Fruit fly (Drosophila melanogaster): Measurements from ENCODE around the gene CycD.

DNA sequence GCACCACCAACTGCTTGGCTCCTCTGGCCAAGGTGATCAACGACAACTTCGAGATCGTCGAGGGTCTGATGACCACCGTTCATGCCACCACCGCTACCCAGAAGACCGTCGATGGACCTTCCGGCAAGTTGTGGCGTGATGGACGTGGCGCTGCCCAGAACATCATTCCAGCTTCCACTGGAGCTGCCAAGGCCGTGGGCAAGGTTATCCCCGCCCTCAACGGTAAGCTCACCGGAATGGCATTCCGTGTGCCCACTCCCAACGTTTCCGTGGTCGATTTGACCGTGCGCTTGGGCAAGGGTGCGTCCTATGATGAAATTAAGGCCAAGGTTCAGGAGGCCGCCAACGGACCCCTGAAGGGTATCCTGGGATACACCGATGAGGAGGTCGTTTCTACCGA is 40.7 kb downstream of the CycD start:
- no peak for TF ChIP-seq CG6854 (GFP tag; optimal IDR thresholded peaks at IDR 0.05)
- no peak for TF ChIP-seq ssp (GFP tag; IDR thresholded peaks at IDR 0.05)
- no peak for TF ChIP-seq Bdp1 (GFP tag; optimal IDR thresholded peaks at IDR 0.05)
- no peak for TF ChIP-seq CG1602 (GFP tag; optimal IDR thresholded peaks at IDR 0.05)
- no peak for TF ChIP-seq E2f2 (GFP tag; IDR thresholded peaks at IDR 0.05)
- TF ChIP-seq sim (GFP tag; IDR thresholded peaks at IDR 0.05) = no peak
- no peak for TF ChIP-seq slbo (GFP tag; IDR thresholded peaks at IDR 0.05)
- no peak for TF ChIP-seq insv (GFP tag; optimal IDR thresholded peaks at IDR 0.05)
- TF ChIP-seq dmrt99B (tag; optimal IDR thresholded peaks at IDR 0.05) = no peak
- no peak for TF ChIP-seq jing (GFP tag; optimal IDR thresholded peaks at IDR 0.05)
- TF ChIP-seq CG10462 (GFP tag; optimal IDR thresholded peaks at IDR 0.05) = no peak
- no peak for TF ChIP-seq HLH54F (GFP tag; optimal IDR thresholded peaks at IDR 0.05)
- no peak for TF ChIP-seq klu (GFP tag; IDR thresholded peaks at IDR 0.05)

All from whole organism, embryonic.